Worm (Caenorhabditis elegans): ENCODE results near the gene rbm-22.
A peak's percentile ranks its signal among the peaks of the same experiment; 100 is the strongest.

The rbm-22 gene

DNA sequence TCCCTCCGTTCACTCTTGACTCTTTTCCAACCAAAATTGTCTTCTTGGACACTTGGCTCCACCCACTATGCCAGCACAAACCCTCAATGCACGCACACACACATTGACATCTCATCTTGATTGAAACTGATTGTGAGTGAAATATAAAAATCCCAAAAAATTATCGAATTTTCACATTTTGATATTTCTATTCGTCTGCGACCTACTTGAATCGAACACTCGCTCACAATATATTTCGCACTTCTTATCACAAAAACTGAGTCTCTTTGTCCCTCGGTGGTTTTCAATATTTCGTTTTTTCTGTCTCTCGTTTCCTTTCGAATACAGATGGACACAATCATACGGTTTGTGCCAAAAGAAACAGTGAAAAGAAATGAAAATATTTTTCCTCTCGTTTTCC is 41.1 kb upstream of the rbm-22 start:
- TF ChIP-seq dox-1 (GFP tag; IDR thresholded peaks at IDR 0.05) (peak; percentile 37; the same call in 1 of the 2 replicates), attf-5 (GFP tag; optimal IDR thresholded peaks at IDR 0.05) (peak; percentile 49), atf-7 (tag; optimal IDR thresholded peaks at IDR 0.05) (peak; percentile 33), madf-8 (GFP tag; conservative IDR thresholded peaks at IDR 0.05) (no peak), Y67H2A.10 (GFP tag; conservative IDR thresholded peaks at IDR 0.05) (no peak), tbp1 (GFP tag; optimal IDR thresholded peaks at IDR 0.05) (no peak), hmg-1.2 (GFP tag; IDR thresholded peaks at IDR 0.05) (0 out of 2 replicates have a peak, but pooled peaks have one; percentile 10), rec-8 (tag; optimal IDR thresholded peaks at IDR 0.05) (no peak), nhr-80 (tag; optimal IDR thresholded peaks at IDR 0.05) (peak; percentile 87), sptf-2 (GFP tag; optimal IDR thresholded peaks at IDR 0.05) (no peak), madf-6 (GFP tag; IDR thresholded peaks at IDR 0.05) (no peak), Y95B8A.8 (GFP tag; IDR thresholded peaks at IDR 0.05) (no peak), lin-40 (tag; optimal IDR thresholded peaks at IDR 0.05) (no peak), cebp-1 (GFP tag; IDR thresholded peaks at IDR 0.05) (no peak), cebp-1 (tag; optimal IDR thresholded peaks at IDR 0.05) (peak; percentile 21), snpc-3.4 (tag; optimal IDR thresholded peaks at IDR 0.05) (no peak), B0019.2 (GFP tag; conservative IDR thresholded peaks at IDR 0.05) (no peak), let-607 (tag; optimal IDR thresholded peaks at IDR 0.05) (peak in 1 of 2 experiments; percentile 41), ama-1 (optimal IDR thresholded peaks at IDR 0.05) (no peak), ama-1 (GFP tag; optimal IDR thresholded peaks at IDR 0.05) (no peak), lsy-27 (tag; optimal IDR thresholded peaks at IDR 0.05; ENCODE audit: borderline replicate concordance, insufficient read depth) (no peak)

DNA sequence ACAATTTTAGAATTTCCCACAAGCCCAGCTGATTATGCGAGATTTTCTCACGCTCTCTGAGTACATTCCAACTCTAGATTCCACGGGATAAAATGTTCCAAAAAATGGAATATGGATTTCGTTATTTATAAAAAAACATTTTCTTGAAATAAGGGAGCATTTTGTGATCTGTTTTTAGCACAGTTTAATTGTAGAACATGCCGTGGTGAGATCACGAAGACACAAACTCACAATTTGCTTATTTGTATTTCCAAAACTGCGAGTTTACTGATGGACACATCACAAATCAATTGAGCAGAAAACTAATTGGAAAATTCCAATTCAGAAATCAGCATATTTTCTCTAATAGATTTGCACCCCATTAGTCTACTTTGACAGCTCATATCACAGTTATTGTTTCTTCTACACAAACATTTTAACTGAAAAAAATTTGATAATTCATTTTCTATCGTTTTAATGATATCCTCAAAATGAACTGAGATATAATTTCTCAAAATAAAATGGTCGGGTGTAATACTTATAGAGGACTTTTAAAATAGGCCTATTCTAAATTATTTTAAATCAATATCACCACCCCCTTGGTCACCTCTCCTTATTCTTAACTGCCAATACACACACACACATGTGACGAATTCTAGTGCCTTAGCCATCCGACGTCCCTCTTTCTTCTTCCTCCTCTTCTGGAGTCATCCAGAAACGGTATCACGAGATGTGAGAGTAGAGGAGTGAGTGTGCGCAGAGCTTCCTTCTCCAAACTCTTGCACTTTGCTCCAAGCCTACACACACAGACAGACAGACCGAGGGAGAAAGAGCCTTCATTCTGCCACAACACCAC is 40.1 kb upstream of the rbm-22 start:
- no peak for TF ChIP-seq madf-3 (GFP tag; IDR thresholded peaks at IDR 0.05)
- TF ChIP-seq F10E7.11 (tag; optimal IDR thresholded peaks at IDR 0.05): no peak
- TF ChIP-seq snpc-4 (GFP tag; optimal IDR thresholded peaks at IDR 0.05): no peak
- no peak for TF ChIP-seq snpc-4 (tag; optimal IDR thresholded peaks at IDR 0.05)
- no peak for TF ChIP-seq ZK185.1 (tag; optimal IDR thresholded peaks at IDR 0.05; ENCODE audit: poor library complexity, severe bottlenecking)
- peak; percentile 32 for TF ChIP-seq fkh-3 (tag; optimal IDR thresholded peaks at IDR 0.05)
- TF ChIP-seq bed-2 (GFP tag; IDR thresholded peaks at IDR 0.05): no peak
- 0 out of 2 replicates have a peak, but pooled peaks have one; percentile 4 for TF ChIP-seq ceh-40 (GFP tag; IDR thresholded peaks at IDR 0.05)
- no peak for TF ChIP-seq hmg-1.2 (GFP tag; IDR thresholded peaks at IDR 0.05)
- TF ChIP-seq ztf-28 (GFP tag; IDR thresholded peaks at IDR 0.05): no peak
- TF ChIP-seq Y79H2A.3 (GFP tag; conservative IDR thresholded peaks at IDR 0.05): no peak
- no peak for TF ChIP-seq hrde-1 (tag; optimal IDR thresholded peaks at IDR 0.05; ENCODE audit: borderline replicate concordance)
- TF ChIP-seq tlf-1 (GFP tag; optimal IDR thresholded peaks at IDR 0.05): no peak
- TF ChIP-seq hsf-1 (GFP tag; IDR thresholded peaks at IDR 0.05): peak; percentile 68; the same call in 1 of the 2 replicates
- no peak for TF ChIP-seq ztf-18 (tag; optimal IDR thresholded peaks at IDR 0.05)
- TF ChIP-seq lin-26 (GFP tag; IDR thresholded peaks at IDR 0.05): peak; percentile 21; the same call in 1 of the 2 replicates
- TF ChIP-seq aptf-3 (GFP tag; IDR thresholded peaks at IDR 0.05): 0 out of 2 replicates have a peak, but pooled peaks have one; percentile 5

Data from whole organism, young adult.